Worm (Caenorhabditis elegans): ENCODE measurements around the gene ugt-36.

DNA sequence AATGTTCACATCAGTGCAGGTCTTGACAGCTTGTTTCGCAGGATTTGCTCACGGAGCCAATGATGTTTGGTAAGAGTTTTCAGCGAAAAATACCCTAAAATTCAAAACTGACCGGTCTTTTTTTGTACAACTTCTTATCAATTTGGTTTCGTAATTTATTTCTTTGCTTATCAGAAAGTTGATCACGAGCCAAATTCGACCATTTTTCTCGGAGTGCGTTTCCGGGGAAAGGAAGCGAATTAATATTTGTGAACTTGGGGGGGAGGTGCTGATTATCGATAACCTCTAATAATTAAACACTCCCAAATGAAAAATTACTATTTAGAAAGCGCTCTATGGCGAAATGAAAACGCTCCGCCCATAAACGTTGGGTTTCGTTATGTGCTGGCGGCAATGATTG lies 19.8 kb downstream of the ugt-36 start:
- no peak for TF ChIP-seq tra-1 (GFP tag; IDR thresholded peaks at IDR 0.05)
- no peak for TF ChIP-seq egl-27 (tag; optimal IDR thresholded peaks at IDR 0.05)
- no peak for TF ChIP-seq ZK546.5 (tag; optimal IDR thresholded peaks at IDR 0.05)
- no peak for TF ChIP-seq daf-16 (GFP tag; optimal IDR thresholded peaks at IDR 0.05)
- TF ChIP-seq daf-16 (tag; optimal IDR thresholded peaks at IDR 0.05), result peak; percentile 37
- TF ChIP-seq daf-12 (tag; optimal IDR thresholded peaks at IDR 0.05), result no peak
- no peak for TF ChIP-seq daf-19 (GFP tag; conservative IDR thresholded peaks at IDR 0.05)
- no peak for TF ChIP-seq nhr-11 (tag; optimal IDR thresholded peaks at IDR 0.05)
- no peak for TF ChIP-seq nhr-6 (tag; optimal IDR thresholded peaks at IDR 0.05)
- TF ChIP-seq fos-1 (tag; optimal IDR thresholded peaks at IDR 0.05), result no peak
- TF ChIP-seq lin-13 (GFP tag; optimal IDR thresholded peaks at IDR 0.05), result no peak
- TF ChIP-seq lin-39 (tag; optimal IDR thresholded peaks at IDR 0.05), result no peak
- no peak for TF ChIP-seq zip-2 (tag; optimal IDR thresholded peaks at IDR 0.05)
- no peak for TF ChIP-seq aly-2 (tag; optimal IDR thresholded peaks at IDR 0.05)

Measured in whole organism, L4 larva.